Fruit fly (Drosophila melanogaster) whole organism, wandering third instar larva: ENCODE data around the gene sno.

Experiments used
- Dfd ChIP-seq: fragments of >200 bp; optimal IDR thresholded peaks from 2 replicates; lab custom pipeline; 2017; ENCODE audit warnings: missing biosample characterization, missing genetic modification characterization
- Dif ChIP-seq: fragments of 200-275, 200-300 bp; sonication (Bioruptor generic); optimal IDR thresholded peaks from 2 replicates; lab custom pipeline; 2018; ENCODE audit warnings: missing biosample characterization, missing genetic modification characterization; ENCODE audit not compliant: partially characterized antibody
- N ChIP-seq: fragments of >200 bp; optimal IDR thresholded peaks from 2 replicates; lab custom pipeline; 2018; ENCODE audit warnings: missing biosample characterization, missing external identifiers, missing genetic modification characterization
- Sp1 ChIP-seq: fragments of 200-800 bp; sonication (Bioruptor generic); optimal IDR thresholded peaks from 3 replicates; lab custom pipeline; 2019; ENCODE audit warnings: missing biosample characterization, mild to moderate bottlenecking, missing genetic modification characterization, moderate library complexity
- dl ChIP-seq, 2 experiments: fragments of 175-275, 200-275 bp in 1 of 2; fragments of 200-275 bp in 1 of 2; sonication (Bioruptor generic); optimal IDR thresholded peaks; lab custom pipeline; 2018; ENCODE audit warnings: mild to moderate bottlenecking in 2 of 2, missing biosample characterization in 2 of 2, missing genetic modification characterization in 2 of 2, moderate library complexity in 2 of 2; ENCODE audit not compliant: partially characterized antibody in 2 of 2, insufficient read depth in 1 of 2
- ey ChIP-seq: fragments of 200-800 bp; sonication (Bioruptor generic); optimal IDR thresholded peaks from 2 replicates; lab custom pipeline; 2016; ENCODE audit warnings: missing biosample characterization, missing genetic modification characterization
- h ChIP-seq: fragments of 200-800 bp; sonication (Bioruptor generic); optimal IDR thresholded peaks from 3 replicates; lab custom pipeline; 2016; ENCODE audit warnings: missing biosample characterization, mild to moderate bottlenecking, missing genetic modification characterization
- psq ChIP-seq: fragments of 200-800 bp; sonication (Bioruptor generic); optimal IDR thresholded peaks from 3 replicates; lab custom pipeline; 2017; ENCODE audit warnings: missing biosample characterization, mild to moderate bottlenecking, missing genetic modification characterization, moderate library complexity
- rgr ChIP-seq: fragments of 200-800 bp; sonication (Bioruptor generic); optimal IDR thresholded peaks from 3 replicates; lab custom pipeline; 2016; ENCODE audit warnings: missing biosample characterization, mild to moderate bottlenecking, missing genetic modification characterization
- sage ChIP-seq: fragments of 200-800 bp; sonication (Bioruptor generic); optimal IDR thresholded peaks from 2 replicates; lab custom pipeline; 2016; ENCODE audit warnings: missing biosample characterization, mild to moderate bottlenecking, missing genetic modification characterization

- TF ChIP-seq h (GFP tag; lab: Kevin White, UChicago) (peak; percentile 90), psq (GFP tag; lab: Kevin White, UChicago) (peak; percentile 96), Dfd (GFP tag; lab: Kevin White, UChicago) (no peak), dl (GFP tag; optimal IDR thresholded peaks at IDR 0.05; lab: Kevin White, UChicago; ENCODE audit: insufficient read depth in 1 of 2, partially characterized antibody in 2 of 2) (no peak), N (GFP tag; lab: Kevin White, UChicago) (no peak), ey (peak; percentile 85), Dif (GFP tag; lab: Kevin White, UChicago) (no peak), sage (GFP tag; lab: Kevin White, UChicago) (peak; percentile 35), rgr (GFP tag; lab: Kevin White, UChicago) (peak; percentile 81), Sp1 (GFP tag; lab: Kevin White, UChicago) (peak; percentile 95)
These were observed 22.6 kb upstream of the sno start for dm6 chrX:13233811-13234737.
